Fruit fly (Drosophila melanogaster) whole organism, embryonic: ENCODE data around the gene Kdm3.
A peak's percentile ranks its signal among the peaks of the same experiment; 100 is the strongest.

Experiments used
- Antp ChIP-seq: fragments of 200-800 bp; sonication (Bioruptor generic); optimal IDR thresholded peaks from 3 replicates; lab custom pipeline; 2016; ENCODE audit warnings: missing biosample characterization, missing genetic modification characterization
- B-H2 ChIP-seq: fragments of 200-800 bp; sonication (Bioruptor generic); optimal IDR thresholded peaks from 2 replicates; lab custom pipeline; 2018; ENCODE audit warnings: missing biosample characterization, mild to moderate bottlenecking, missing genetic modification characterization
- CG10147 ChIP-seq: fragments of 200-800 bp; sonication (Bioruptor generic); optimal IDR thresholded peaks from 2 replicates; lab custom pipeline; 2019; ENCODE audit warnings: missing biosample characterization, mild to moderate bottlenecking, missing genetic modification characterization, moderate library complexity
- CG10654 ChIP-seq: fragments of 200-800 bp; sonication (Bioruptor generic); optimal IDR thresholded peaks from 2 replicates; lab custom pipeline; 2016; ENCODE audit warnings: missing biosample characterization, missing genetic modification characterization
- CG11695 ChIP-seq: fragments of 200-800 bp; sonication (Bioruptor generic); IDR thresholded peaks from 3 replicates; pipeline ENCODE4 v1.3.6; 2022; ENCODE audit warnings: missing biosample characterization, missing genetic modification characterization
- CG13894 ChIP-seq: fragments of 200-800 bp; sonication (Bioruptor generic); optimal IDR thresholded peaks from 3 replicates; lab custom pipeline; 2018; ENCODE audit warnings: missing biosample characterization, mild to moderate bottlenecking, missing genetic modification characterization, moderate library complexity
- CG16863 ChIP-seq: fragments of 200-800 bp; sonication (Bioruptor generic); optimal IDR thresholded peaks from 3 replicates; lab custom pipeline; 2016; ENCODE audit warnings: missing biosample characterization, missing genetic modification characterization
- CG2120 ChIP-seq: fragments of 200-800 bp; sonication (Bioruptor generic); optimal IDR thresholded peaks from 3 replicates; lab custom pipeline; 2016; ENCODE audit warnings: missing biosample characterization, missing genetic modification characterization
- CG31441 ChIP-seq: fragments of 200-800 bp; sonication (Bioruptor generic); IDR thresholded peaks from 2 replicates; pipeline ENCODE4 v1.3.6; 2022; ENCODE audit warnings: missing biosample characterization, missing genetic modification characterization
- CG34224 ChIP-seq: fragments of 200-800 bp; sonication (Bioruptor generic); IDR thresholded peaks from 3 replicates; pipeline ENCODE4 v1.3.6; 2022; ENCODE audit warnings: missing biosample characterization, missing genetic modification characterization; ENCODE audit not compliant: partially characterized antibody
- CG34422 ChIP-seq: fragments of 200-800 bp; sonication (Bioruptor generic); IDR thresholded peaks from 3 replicates; pipeline ENCODE4 v1.3.6; 2022; ENCODE audit warnings: missing biosample characterization, missing genetic modification characterization
- CG4360 ChIP-seq: fragments of 200-800 bp; sonication (Bioruptor generic); IDR thresholded peaks from 2 replicates; pipeline ENCODE4 v1.3.6; 2022; ENCODE audit warnings: missing biosample characterization, missing genetic modification characterization
- CG4424 ChIP-seq: fragments of 200-800 bp; sonication (Bioruptor generic); optimal IDR thresholded peaks from 3 replicates; lab custom pipeline; 2016; ENCODE audit warnings: missing biosample characterization, missing genetic modification characterization
- CG5180 ChIP-seq: fragments of 200-800 bp; sonication (Bioruptor generic); optimal IDR thresholded peaks from 3 replicates; lab custom pipeline; 2017; ENCODE audit warnings: missing biosample characterization, missing genetic modification characterization, mild to moderate bottlenecking, moderate library complexity, missing genetic modification reagents
- CG8478 ChIP-seq: fragments of >200 bp; optimal IDR thresholded peaks from 2 replicates; lab custom pipeline; 2018
- CG9727 ChIP-seq: fragments of 200-800 bp; sonication (Bioruptor generic); optimal IDR thresholded peaks from 3 replicates; lab custom pipeline; 2017; ENCODE audit warnings: missing biosample characterization, mild to moderate bottlenecking, missing genetic modification characterization
- Chrac-16 ChIP-seq: fragments of 200-800 bp; sonication (Bioruptor generic); optimal IDR thresholded peaks from 3 replicates; lab custom pipeline; 2016; ENCODE audit warnings: missing biosample characterization, missing genetic modification characterization
- CoRest ChIP-seq: fragments of 200-800 bp; sonication (Bioruptor generic); optimal IDR thresholded peaks from 3 replicates; lab custom pipeline; 2018; ENCODE audit warnings: missing biosample characterization, mild to moderate bottlenecking, missing genetic modification characterization, moderate library complexity
- Dbx ChIP-seq: fragments of 200-800 bp; sonication (Bioruptor generic); IDR thresholded peaks from 3 replicates; pipeline ENCODE4 v1.3.6; 2022; ENCODE audit warnings: missing biosample characterization, missing genetic modification characterization
- Dp ChIP-seq: fragments of 200-800 bp; sonication (Bioruptor generic); optimal IDR thresholded peaks from 2 replicates; lab custom pipeline; 2018; ENCODE audit warnings: missing biosample characterization, mild to moderate bottlenecking, missing genetic modification characterization, moderate library complexity
- Fer1 ChIP-seq: fragments of 200-800 bp; sonication (Bioruptor generic); optimal IDR thresholded peaks from 2 replicates; lab custom pipeline; 2017; ENCODE audit warnings: missing biosample characterization, mild to moderate bottlenecking, missing genetic modification characterization
- Hr51 ChIP-seq, 2 experiments: fragments of 200-800 bp; sonication (Bioruptor generic); optimal IDR thresholded peaks; 2 replicates in 1 of 2; 3 replicates in 1 of 2; lab custom pipeline; 2016 to 2018; ENCODE audit warnings: missing biosample characterization in 2 of 2, missing genetic modification characterization in 2 of 2, mild to moderate bottlenecking in 1 of 2, moderate library complexity in 1 of 2
- PHDP ChIP-seq: fragments of 200-800 bp; sonication (Bioruptor generic); optimal IDR thresholded peaks from 3 replicates; lab custom pipeline; 2018; ENCODE audit warnings: missing biosample characterization, mild to moderate bottlenecking, missing genetic modification characterization, moderate library complexity
- Sox102F ChIP-seq: fragments of 200-800 bp; sonication (Bioruptor generic); optimal IDR thresholded peaks from 2 replicates; lab custom pipeline; 2018; ENCODE audit warnings: missing biosample characterization, mild to moderate bottlenecking, missing genetic modification characterization, moderate library complexity
- al ChIP-seq: fragments of 200-800 bp; sonication (Bioruptor generic); IDR thresholded peaks from 2 replicates; pipeline ENCODE4 v1.3.6; 2022; ENCODE audit warnings: missing biosample characterization, missing genetic modification characterization
- ap ChIP-seq: fragments of 200-800 bp; sonication (Bioruptor generic); IDR thresholded peaks from 2 replicates; pipeline ENCODE4 v1.3.6; 2022; ENCODE audit warnings: missing biosample characterization, missing genetic modification characterization
- bowl ChIP-seq: fragments of 200-800 bp; sonication (Bioruptor generic); IDR thresholded peaks from 2 replicates; pipeline ENCODE4 v1.3.6; 2022; ENCODE audit warnings: missing biosample characterization, missing genetic modification characterization
- chinmo ChIP-seq: fragments of 200-800 bp; sonication (Bioruptor generic); IDR thresholded peaks from 4 replicates; pipeline ENCODE4 v1.3.6; 2022; ENCODE audit warnings: missing biosample characterization, missing genetic modification characterization; ENCODE audit not compliant: partially characterized antibody
- crc ChIP-seq: fragments of 200-800 bp; sonication (Bioruptor generic); optimal IDR thresholded peaks from 2 replicates; lab custom pipeline; 2016; ENCODE audit warnings: missing biosample characterization, missing genetic modification characterization
- crp ChIP-seq, 2 experiments: fragments of 200-800 bp; sonication (Bioruptor generic); optimal IDR thresholded peaks; 2 replicates in 1 of 2; 3 replicates in 1 of 2; lab custom pipeline; 2017; ENCODE audit warnings: missing biosample characterization in 2 of 2, missing genetic modification characterization in 2 of 2, mild to moderate bottlenecking in 1 of 2, moderate library complexity in 1 of 2
- cwo ChIP-seq: fragments of 200-800 bp; sonication (Bioruptor generic); optimal IDR thresholded peaks from 3 replicates; lab custom pipeline; 2017; ENCODE audit warnings: missing biosample characterization, missing genetic modification characterization, mild to moderate bottlenecking, moderate library complexity, missing genetic modification reagents
- dimm ChIP-seq: fragments of 200-800 bp; sonication (Bioruptor generic); IDR thresholded peaks from 2 replicates; pipeline ENCODE4 v1.3.6; 2022; ENCODE audit warnings: missing biosample characterization, missing genetic modification characterization
- dysf ChIP-seq: fragments of 200-800 bp; sonication (Bioruptor generic); IDR thresholded peaks from 3 replicates; pipeline ENCODE4 v1.3.6; 2022; ENCODE audit warnings: missing biosample characterization, missing genetic modification characterization
- esg ChIP-seq: fragments of 200-800 bp; sonication (Bioruptor generic); conservative IDR thresholded peaks from 2 replicates; pipeline ENCODE4 v1.3.6; 2022; ENCODE audit warnings: missing biosample characterization, missing genetic modification characterization
- fd64A ChIP-seq: fragments of 200-800 bp; sonication (Bioruptor generic); optimal IDR thresholded peaks from 3 replicates; lab custom pipeline; 2018; ENCODE audit warnings: missing biosample characterization, mild to moderate bottlenecking, missing genetic modification characterization
- gcm ChIP-seq: fragments of 200-800 bp; sonication (Bioruptor generic); optimal IDR thresholded peaks from 2 replicates; lab custom pipeline; 2019; ENCODE audit warnings: missing biosample characterization, mild to moderate bottlenecking, missing genetic modification characterization, moderate library complexity
- gro ChIP-seq: fragments of 200-800 bp; sonication (Bioruptor generic); optimal IDR thresholded peaks from 2 replicates; lab custom pipeline; 2016; ENCODE audit warnings: missing biosample characterization, missing genetic modification characterization
- lilli ChIP-seq: fragments of 200-800 bp; sonication (Bioruptor generic); optimal IDR thresholded peaks from 3 replicates; lab custom pipeline; 2016; ENCODE audit warnings: missing biosample characterization, missing genetic modification characterization
- mam ChIP-seq: fragments of 200-800 bp; sonication (Bioruptor generic); optimal IDR thresholded peaks from 3 replicates; lab custom pipeline; 2016; ENCODE audit warnings: missing biosample characterization, missing genetic modification characterization
- nerfin-1 ChIP-seq: fragments of 200-800 bp; sonication (Bioruptor generic); optimal IDR thresholded peaks from 3 replicates; lab custom pipeline; 2019; ENCODE audit warnings: missing biosample characterization, mild to moderate bottlenecking, missing genetic modification characterization, moderate library complexity
- pb ChIP-seq: fragments of 200-800 bp; sonication (Bioruptor generic); optimal IDR thresholded peaks from 3 replicates; lab custom pipeline; 2016; ENCODE audit warnings: missing biosample characterization, missing genetic modification characterization
- pros ChIP-seq: fragments of 200-800 bp; sonication (Bioruptor generic); optimal IDR thresholded peaks from 3 replicates; lab custom pipeline; 2019; ENCODE audit warnings: missing biosample characterization, mild to moderate bottlenecking, missing genetic modification characterization, moderate library complexity
- repo ChIP-seq: fragments of 200-800 bp; sonication (Bioruptor generic); optimal IDR thresholded peaks from 2 replicates; lab custom pipeline; 2016; ENCODE audit warnings: missing biosample characterization, missing genetic modification characterization
- run ChIP-seq: fragments of 200-800 bp; sonication (Bioruptor generic); optimal IDR thresholded peaks from 3 replicates; lab custom pipeline; 2018; ENCODE audit warnings: missing biosample characterization, mild to moderate bottlenecking, missing genetic modification characterization
- scrt ChIP-seq: fragments of 200-800 bp; sonication (Bioruptor generic); optimal IDR thresholded peaks from 2 replicates; lab custom pipeline; 2018; ENCODE audit warnings: missing biosample characterization, mild to moderate bottlenecking, missing genetic modification characterization, moderate library complexity
- sima ChIP-seq: fragments of 200-800 bp; sonication (Bioruptor generic); optimal IDR thresholded peaks from 2 replicates; lab custom pipeline; 2016; ENCODE audit warnings: missing biosample characterization, missing genetic modification characterization
- sisA ChIP-seq: fragments of 200-800 bp; sonication (Bioruptor generic); IDR thresholded peaks from 2 replicates; pipeline ENCODE4 v1.3.6; 2022; ENCODE audit warnings: missing biosample characterization, missing genetic modification characterization
- slp2 ChIP-seq: fragments of 200-800 bp; sonication (Bioruptor generic); optimal IDR thresholded peaks from 2 replicates; lab custom pipeline; 2016; ENCODE audit warnings: missing biosample characterization, missing genetic modification characterization
- tin ChIP-seq: fragments of 200-800 bp; sonication (Bioruptor generic); optimal IDR thresholded peaks from 3 replicates; lab custom pipeline; 2016; ENCODE audit warnings: missing biosample characterization, missing genetic modification characterization
- toy ChIP-seq: fragments of 200-800 bp; sonication (Bioruptor generic); IDR thresholded peaks from 2 replicates; pipeline ENCODE4 v1.3.6; 2022; ENCODE audit warnings: missing biosample characterization, missing genetic modification characterization
- ttk ChIP-seq: fragments of 200-800 bp; sonication (Bioruptor generic); IDR thresholded peaks from 2 replicates; pipeline ENCODE4 v2.1.2; 2022; ENCODE audit warnings: missing biosample characterization, missing genetic modification characterization
- twi ChIP-seq: fragments of 200-800 bp; optimal IDR thresholded peaks from 2 replicates; lab custom pipeline; 2019; ENCODE audit warnings: missing biosample characterization, mild to moderate bottlenecking, missing genetic modification characterization, moderate library complexity

The Kdm3 gene

DNA sequence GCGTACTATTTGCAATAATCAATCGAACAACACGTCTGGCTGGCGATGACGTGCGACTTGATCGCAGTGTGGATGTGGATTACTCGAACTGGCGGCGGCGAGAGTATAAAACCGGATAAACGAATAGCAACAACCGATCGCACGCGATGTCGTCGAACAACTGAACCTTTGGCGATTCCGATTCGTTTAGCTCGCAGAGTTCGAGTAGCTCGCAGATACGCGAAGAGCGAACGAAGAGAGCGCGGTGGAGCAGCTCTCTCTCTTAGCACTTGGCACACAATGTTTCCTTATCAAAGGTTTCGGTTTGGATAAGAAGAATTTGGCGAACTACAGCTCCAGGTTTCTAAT is 13.4 kb upstream of the Kdm3 start, which contains the start of gene RhoL (continued):
- no peak for TF ChIP-seq crp (GFP tag; optimal IDR thresholded peaks at IDR 0.05; lab: Kevin White, UChicago)
- no peak for TF ChIP-seq crc (GFP tag; lab: Kevin White, UChicago)
- TF ChIP-seq Antp (GFP tag; lab: Kevin White, UChicago) = no peak
- TF ChIP-seq Hr51 (GFP tag; optimal IDR thresholded peaks at IDR 0.05; lab: Kevin White, UChicago) = no peak
- TF ChIP-seq Fer1 (GFP tag; lab: Kevin White, UChicago) = peak; percentile 51
- TF ChIP-seq dysf (GFP tag; lab: Robert Waterston, UW) = peak; percentile 14; the same call in 1 of the 3 replicates
- no peak for TF ChIP-seq PHDP
- no peak for TF ChIP-seq CG16863
- TF ChIP-seq fd64A = no peak
- TF ChIP-seq CG11695 (GFP tag; lab: Robert Waterston, UW) = peak; percentile 48; the same call in 1 of the 3 replicates
- TF ChIP-seq CG34422 = peak; percentile 39; the same call in 1 of the 3 replicates
- TF ChIP-seq repo (GFP tag; lab: Kevin White, UChicago) = no peak
- no peak for TF ChIP-seq CG4360 (GFP tag; lab: Robert Waterston, UW)
- TF ChIP-seq Dp (GFP tag; lab: Kevin White, UChicago) = no peak
- no peak for TF ChIP-seq twi (tag; lab: Kevin White, UChicago)
- no peak for TF ChIP-seq ttk (GFP tag; lab: Robert Waterston, UW)
- TF ChIP-seq bowl = peak; percentile 70
- TF ChIP-seq gcm (GFP tag; lab: Kevin White, UChicago) = no peak
- TF ChIP-seq Chrac-16 (GFP tag; lab: Kevin White, UChicago) = no peak
- TF ChIP-seq nerfin-1 (tag; lab: Kevin White, UChicago) = no peak
- TF ChIP-seq run (tag; lab: Kevin White, UChicago) = no peak
- no peak for TF ChIP-seq ap
- TF ChIP-seq B-H2 (GFP tag; lab: Kevin White, UChicago) = peak; percentile 47
- TF ChIP-seq CG31441 = no peak
- TF ChIP-seq mam (GFP tag; lab: Kevin White, UChicago) = no peak
- no peak for TF ChIP-seq CG8478 (lab: Kevin White, UChicago)
- TF ChIP-seq CG4424 = no peak
- TF ChIP-seq Dbx (GFP tag; lab: Robert Waterston, UW) = peak; percentile 39; the same call in 1 of the 3 replicates
- peak; percentile 87 for TF ChIP-seq CG5180 (GFP tag; lab: Kevin White, UChicago)
- TF ChIP-seq al = no peak
- no peak for TF ChIP-seq CoRest (tag; lab: Kevin White, UChicago)
- TF ChIP-seq scrt (GFP tag; lab: Kevin White, UChicago) = no peak
- 0 out of 2 replicates have a peak, but pooled peaks have one; percentile 40 for TF ChIP-seq toy (GFP tag; lab: Robert Waterston, UW)
- TF ChIP-seq CG2120 (GFP tag; lab: Kevin White, UChicago) = peak; percentile 12
- TF ChIP-seq CG9727 = no peak
- TF ChIP-seq pros (GFP tag; lab: Kevin White, UChicago) = peak; percentile 4
- peak; percentile 35; the same call in 2 of the 3 replicates for TF ChIP-seq CG34224
- peak; percentile 61 for TF ChIP-seq gro (GFP tag; lab: Kevin White, UChicago)
- no peak for TF ChIP-seq tin (GFP tag; lab: Kevin White, UChicago)
- TF ChIP-seq CG10147 (GFP tag; lab: Kevin White, UChicago) = no peak
- TF ChIP-seq slp2 (GFP tag; lab: Kevin White, UChicago) = no peak
- no peak for TF ChIP-seq Sox102F
- no peak for TF ChIP-seq sima
- TF ChIP-seq CG13894 (tag; lab: Kevin White, UChicago) = peak; percentile 18
- TF ChIP-seq CG10654 (GFP tag; lab: Kevin White, UChicago) = no peak
- TF ChIP-seq pb = peak; percentile 28
- TF ChIP-seq esg (GFP tag; lab: Robert Waterston, UW) = no peak
- no peak for TF ChIP-seq dimm (GFP tag; lab: Robert Waterston, UW)
- TF ChIP-seq lilli (GFP tag; lab: Kevin White, UChicago) = peak; percentile 34
- TF ChIP-seq chinmo (GFP tag; lab: Robert Waterston, UW) = peak; percentile 84; the same call in 2 of the 4 replicates
- TF ChIP-seq cwo = peak; percentile 7
- no peak for TF ChIP-seq sisA
